Worm (Caenorhabditis elegans) whole organism, L2 larva: ENCODE data around the gene fbxa-167.

ENCODE experiments used
- alr-1 ChIP-seq: fragments of 150-350 bp; optimal IDR thresholded peaks from 2 replicates; lab custom pipeline; 2014; ENCODE audit warnings: missing biosample characterization, missing genetic modification characterization
- ama-1 ChIP-seq: fragments of 150-350 bp; optimal IDR thresholded peaks from 2 replicates; lab custom pipeline; 2018; ENCODE audit warnings: inconsistent platforms
- nhr-10 ChIP-seq: sonication (generic microtip); optimal IDR thresholded peaks from 2 replicates; lab custom pipeline; 2017; ENCODE audit warnings: missing biosample characterization, missing genetic modification characterization
- nhr-77 ChIP-seq: fragments of 150-350 bp; optimal IDR thresholded peaks from 2 replicates; lab custom pipeline; 2014; ENCODE audit warnings: missing biosample characterization, missing genetic modification characterization
- unc-39 ChIP-seq: fragments of 150-350 bp; optimal IDR thresholded peaks from 2 replicates; lab custom pipeline; 2014; ENCODE audit warnings: missing biosample characterization, missing genetic modification characterization
- ztf-11 ChIP-seq: sonication (generic microtip); optimal IDR thresholded peaks from 2 replicates; lab custom pipeline; 2017; ENCODE audit warnings: missing biosample characterization, missing genetic modification characterization
- ztf-4 ChIP-seq: fragments of 150-350 bp; optimal IDR thresholded peaks from 2 replicates; lab custom pipeline; 2014; ENCODE audit warnings: missing biosample characterization, missing genetic modification characterization

ce11 chrII:13641311-13641710 lies at the start of gene fbxa-167:
- TF ChIP-seq unc-39 (tag; lab: Kevin White, UChicago) (no peak), ztf-11 (tag; lab: Kevin White, UChicago) (no peak), ztf-4 (no peak), nhr-10 (tag; lab: Kevin White, UChicago) (no peak), ama-1 (no peak), alr-1 (tag; lab: Kevin White, UChicago) (no peak), nhr-77 (tag; lab: Kevin White, UChicago) (no peak)
